Worm (Caenorhabditis elegans) whole organism, late embryonic: ENCODE data around the gene ZC239.14.

Source experiments
- C08G9.2 ChIP-seq: sonication (generic microtip); optimal IDR thresholded peaks from 2 replicates; lab custom pipeline; 2016; ENCODE audit warnings: mild to moderate bottlenecking, missing genetic modification characterization, moderate library complexity, missing compliant biosample characterization
- C38D4.7 ChIP-seq: fragments of 200-800 bp; sonication (Bioruptor generic); optimal IDR thresholded peaks from 2 replicates; lab custom pipeline; 2018; ENCODE audit warnings: mild to moderate bottlenecking, missing genetic modification characterization, moderate library complexity, missing compliant biosample characterization
- K02D7.2 ChIP-seq: sonication (generic microtip); optimal IDR thresholded peaks from 2 replicates; lab custom pipeline; 2017; ENCODE audit warnings: mild to moderate bottlenecking, missing genetic modification characterization, missing compliant biosample characterization
- K09A11.1 ChIP-seq: sonication (generic microtip); optimal IDR thresholded peaks from 2 replicates; lab custom pipeline; 2017; ENCODE audit warnings: antibody characterized with exemption, mild to moderate bottlenecking, missing genetic modification characterization, missing compliant biosample characterization; ENCODE audit not compliant: insufficient read depth
- T23F11.4 ChIP-seq: fragments of 200-800 bp; sonication (Bioruptor generic); optimal IDR thresholded peaks from 2 replicates; lab custom pipeline; 2018; ENCODE audit warnings: mild to moderate bottlenecking, missing genetic modification characterization, missing compliant biosample characterization
- Y22D7AL.16 ChIP-seq: sonication (generic microtip); optimal IDR thresholded peaks from 2 replicates; lab custom pipeline; 2016; ENCODE audit warnings: missing genetic modification characterization, missing compliant biosample characterization
- ahr-1 ChIP-seq: sonication (generic microtip); optimal IDR thresholded peaks from 2 replicates; lab custom pipeline; 2016; ENCODE audit warnings: missing genetic modification characterization, missing compliant biosample characterization
- ceh-18 ChIP-seq: sonication (generic microtip); optimal IDR thresholded peaks from 2 replicates; lab custom pipeline; 2016; ENCODE audit warnings: missing genetic modification characterization, missing compliant biosample characterization
- ceh-24 ChIP-seq: sonication (generic microtip); optimal IDR thresholded peaks from 2 replicates; lab custom pipeline; 2016; ENCODE audit warnings: mild to moderate bottlenecking, missing genetic modification characterization, missing compliant biosample characterization
- ceh-30 ChIP-seq: fragments of 150-350 bp; optimal IDR thresholded peaks from 2 replicates; lab custom pipeline; 2014; ENCODE audit warnings: missing biosample characterization, missing genetic modification characterization
- ceh-48 ChIP-seq: sonication (generic microtip); optimal IDR thresholded peaks from 2 replicates; lab custom pipeline; 2016; ENCODE audit warnings: missing genetic modification characterization, inconsistent platforms, missing compliant biosample characterization
- ceh-6 ChIP-seq: fragments of 200-800 bp; sonication (Bioruptor generic); optimal IDR thresholded peaks from 2 replicates; lab custom pipeline; 2018; ENCODE audit warnings: mild to moderate bottlenecking, missing genetic modification characterization, missing compliant biosample characterization
- che-1 ChIP-seq: sonication (generic microtip); optimal IDR thresholded peaks from 2 replicates; lab custom pipeline; 2016; ENCODE audit warnings: mild to moderate bottlenecking, missing genetic modification characterization, missing compliant biosample characterization
- dmd-4 ChIP-seq: sonication (generic microtip); optimal IDR thresholded peaks from 2 replicates; lab custom pipeline; 2016; ENCODE audit warnings: borderline replicate concordance, missing genetic modification characterization, missing compliant biosample characterization
- dve-1 ChIP-seq: sonication (generic microtip); optimal IDR thresholded peaks from 2 replicates; lab custom pipeline; 2017; ENCODE audit warnings: antibody characterized with exemption, mild to moderate bottlenecking, missing genetic modification characterization, missing compliant biosample characterization
- elt-4 ChIP-seq: sonication (generic microtip); optimal IDR thresholded peaks from 2 replicates; lab custom pipeline; 2016; ENCODE audit warnings: missing genetic modification characterization, missing compliant biosample characterization
- ets-4 ChIP-seq: sonication (generic microtip); optimal IDR thresholded peaks from 2 replicates; lab custom pipeline; 2016; ENCODE audit warnings: missing genetic modification characterization, missing compliant biosample characterization
- eyg-1 ChIP-seq: sonication (generic microtip); optimal IDR thresholded peaks from 2 replicates; lab custom pipeline; 2016; ENCODE audit warnings: missing genotype, missing genetic modification characterization, missing compliant biosample characterization
- fax-1 ChIP-seq: sonication (generic microtip); optimal IDR thresholded peaks from 2 replicates; lab custom pipeline; 2016; ENCODE audit warnings: missing genotype, missing genetic modification characterization, missing compliant biosample characterization
- fkh-10 ChIP-seq: fragments of 150-350 bp; optimal IDR thresholded peaks from 2 replicates; lab custom pipeline; 2014; ENCODE audit warnings: missing biosample characterization, missing genetic modification reagents, missing genetic modification characterization
- gmeb-2 ChIP-seq: sonication (generic microtip); optimal IDR thresholded peaks from 2 replicates; lab custom pipeline; 2016; ENCODE audit warnings: missing genetic modification characterization, inconsistent platforms, missing compliant biosample characterization
- hlh-15 ChIP-seq: sonication (generic microtip); optimal IDR thresholded peaks from 2 replicates; lab custom pipeline; 2016; ENCODE audit warnings: missing genetic modification characterization, missing compliant biosample characterization
- hlh-6 ChIP-seq: sonication (generic microtip); optimal IDR thresholded peaks from 2 replicates; lab custom pipeline; 2016; ENCODE audit warnings: missing genotype, missing genetic modification characterization, missing compliant biosample characterization
- lim-6 ChIP-seq: sonication (generic microtip); optimal IDR thresholded peaks from 2 replicates; lab custom pipeline; 2016; ENCODE audit warnings: missing genetic modification characterization, missing compliant biosample characterization
- lin-11 ChIP-seq: fragments of 200-800 bp; sonication (Bioruptor generic); optimal IDR thresholded peaks from 2 replicates; lab custom pipeline; 2018; ENCODE audit warnings: mild to moderate bottlenecking, missing genetic modification characterization, missing compliant biosample characterization
- mec-3 ChIP-seq: sonication (generic microtip); optimal IDR thresholded peaks from 2 replicates; lab custom pipeline; 2016; ENCODE audit warnings: borderline replicate concordance, missing genetic modification characterization, missing compliant biosample characterization
- nfya-1 ChIP-seq: sonication (generic microtip); optimal IDR thresholded peaks from 2 replicates; lab custom pipeline; 2017; ENCODE audit warnings: missing genetic modification characterization, mild to moderate bottlenecking, missing compliant biosample characterization, antibody characterized with exemption, moderate library complexity
- nhr-11 ChIP-seq: fragments of 150-350 bp; optimal IDR thresholded peaks from 2 replicates; lab custom pipeline; 2014; ENCODE audit warnings: missing biosample characterization, missing genetic modification characterization
- nhr-232 ChIP-seq: sonication (generic microtip); optimal IDR thresholded peaks from 2 replicates; lab custom pipeline; 2016; ENCODE audit warnings: missing genetic modification characterization, missing compliant biosample characterization
- npax-4 ChIP-seq: sonication (generic microtip); optimal IDR thresholded peaks from 2 replicates; lab custom pipeline; 2016; ENCODE audit warnings: missing genetic modification characterization, missing compliant biosample characterization
- pag-3 ChIP-seq: sonication (generic microtip); optimal IDR thresholded peaks from 2 replicates; lab custom pipeline; 2016; ENCODE audit warnings: missing compliant biosample characterization, missing genetic modification characterization, borderline replicate concordance
- pha-2 ChIP-seq: sonication (generic microtip); optimal IDR thresholded peaks from 2 replicates; lab custom pipeline; 2017; ENCODE audit warnings: mild to moderate bottlenecking, missing genetic modification characterization, missing compliant biosample characterization
- rnt-1 ChIP-seq: sonication (generic microtip); optimal IDR thresholded peaks from 2 replicates; lab custom pipeline; 2016; ENCODE audit warnings: missing genetic modification characterization, missing compliant biosample characterization
- sox-2 ChIP-seq: fragments of 200-800 bp; sonication (Bioruptor generic); IDR thresholded peaks from 2 replicates; pipeline ENCODE4 v1.3.6; 2022; ENCODE audit warnings: missing genetic modification reagents, missing genetic modification characterization, missing compliant biosample characterization
- sox-4 ChIP-seq: sonication (generic microtip); optimal IDR thresholded peaks from 2 replicates; lab custom pipeline; 2017; ENCODE audit warnings: mild to moderate bottlenecking, missing genetic modification characterization, inconsistent platforms, missing compliant biosample characterization
- syd-9 ChIP-seq: sonication (generic microtip); optimal IDR thresholded peaks from 2 replicates; lab custom pipeline; 2016; ENCODE audit warnings: mild to moderate bottlenecking, missing genetic modification characterization, moderate library complexity, missing compliant biosample characterization
- tbx-2 ChIP-seq: sonication (generic microtip); optimal IDR thresholded peaks from 2 replicates; lab custom pipeline; 2016; ENCODE audit warnings: missing genetic modification characterization, missing compliant biosample characterization
- tbx-7 ChIP-seq: sonication (generic microtip); optimal IDR thresholded peaks from 2 replicates; lab custom pipeline; 2016; ENCODE audit warnings: missing genotype, missing genetic modification characterization, missing compliant biosample characterization
- unc-86 ChIP-seq: sonication (generic microtip); optimal IDR thresholded peaks from 2 replicates; lab custom pipeline; 2016; ENCODE audit warnings: missing genetic modification characterization, missing compliant biosample characterization
- zip-5 ChIP-seq: sonication (generic microtip); optimal IDR thresholded peaks from 2 replicates; lab custom pipeline; 2016; ENCODE audit warnings: missing genetic modification characterization, missing compliant biosample characterization
- ztf-16 ChIP-seq: sonication (generic microtip); optimal IDR thresholded peaks from 2 replicates; lab custom pipeline; 2017; ENCODE audit warnings: missing genetic modification characterization, missing compliant biosample characterization

ZC239.14 gene

DNA sequence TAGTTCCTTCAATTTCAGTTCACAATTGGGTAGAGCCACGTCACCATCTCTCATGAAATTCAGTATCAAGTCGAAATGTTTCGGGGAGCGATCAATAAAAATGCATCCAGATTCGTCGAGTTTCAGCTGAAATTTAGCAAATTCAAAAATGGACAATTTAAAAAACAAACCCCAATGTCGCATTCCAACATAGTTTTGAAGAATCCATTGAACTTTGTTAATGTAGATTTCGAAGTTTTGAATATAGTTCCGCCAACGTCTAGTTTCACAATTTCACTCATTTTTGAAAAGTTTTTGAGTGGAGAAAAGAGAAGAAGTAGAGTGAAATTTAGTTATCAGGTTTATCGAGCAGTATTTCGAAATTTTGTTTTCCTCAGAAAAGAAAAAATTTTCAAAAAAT lies at the start of gene ZC239.14:
ZC239.14 (minus strand) TSS at position 305 of the 400 bp plus-strand sequence.
- TF ChIP-seq pag-3 (no peak), ceh-6 (GFP tag; lab: Kevin White, UChicago) (no peak), zip-5 (tag; lab: Kevin White, UChicago) (no peak), ceh-18 (tag; lab: Kevin White, UChicago) (no peak), nfya-1 (no peak), dve-1 (no peak), C38D4.7 (no peak), fax-1 (tag; lab: Kevin White, UChicago) (no peak), sox-2 (GFP tag; lab: Robert Waterston, UW) (no peak)
- TF ChIP-seq, all 69 proteins: peak for 0

DNA sequence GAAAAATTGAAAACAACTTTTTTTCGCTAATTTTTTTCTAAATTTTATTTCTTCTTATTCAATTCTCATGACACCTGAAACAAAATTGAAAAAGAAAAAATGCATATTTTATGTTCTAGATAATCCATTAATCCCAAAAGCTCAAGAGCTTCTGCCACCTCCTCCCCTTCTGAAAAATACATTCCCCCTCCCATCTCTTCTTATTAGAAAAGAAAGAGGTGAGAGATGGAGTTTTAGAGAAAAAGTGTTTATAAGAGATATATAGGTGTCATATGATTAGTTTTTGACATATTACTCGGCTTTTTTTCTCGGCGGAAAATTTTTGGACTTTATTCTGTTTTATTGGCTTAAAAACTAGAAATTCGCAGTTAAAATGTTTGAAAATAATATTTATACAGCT lies 48.8 kb upstream of the ZC239.14 start:
- TF ChIP-seq unc-86 (tag; lab: Kevin White, UChicago) = no peak
- no peak for TF ChIP-seq che-1 (tag; lab: Kevin White, UChicago)
- no peak for TF ChIP-seq gmeb-2 (tag; lab: Kevin White, UChicago)
- TF ChIP-seq K09A11.1 (tag; lab: Kevin White, UChicago) = no peak
- TF ChIP-seq ahr-1 (tag; lab: Kevin White, UChicago) = no peak
- no peak for TF ChIP-seq nfya-1
- no peak for TF ChIP-seq syd-9 (tag; lab: Kevin White, UChicago)
- TF ChIP-seq ceh-6 (GFP tag; lab: Kevin White, UChicago) = no peak
- no peak for TF ChIP-seq lin-11 (tag; lab: Kevin White, UChicago)
- TF ChIP-seq eyg-1 (tag; lab: Kevin White, UChicago) = no peak
- no peak for TF ChIP-seq zip-5 (tag; lab: Kevin White, UChicago)
- TF ChIP-seq ceh-30 (tag; lab: Kevin White, UChicago) = no peak
- no peak for TF ChIP-seq rnt-1 (tag; lab: Kevin White, UChicago)
- TF ChIP-seq elt-4 = no peak
- no peak for TF ChIP-seq ceh-24 (tag; lab: Kevin White, UChicago)
- no peak for TF ChIP-seq nhr-232 (tag; lab: Kevin White, UChicago)
- TF ChIP-seq ceh-48 (tag; lab: Kevin White, UChicago) = no peak
- no peak for TF ChIP-seq T23F11.4 (GFP tag; lab: Kevin White, UChicago)
- TF ChIP-seq C08G9.2 = no peak
- no peak for TF ChIP-seq ztf-16

- TF ChIP-seq hlh-15 (tag; lab: Kevin White, UChicago) (no peak), elt-4 (no peak), lim-6 (tag; lab: Kevin White, UChicago) (no peak), fkh-10 (GFP tag; lab: Kevin White, UChicago) (no peak), hlh-6 (tag; lab: Kevin White, UChicago) (no peak), K02D7.2 (tag; lab: Kevin White, UChicago) (no peak), dmd-4 (no peak), tbx-7 (tag; lab: Kevin White, UChicago) (no peak), T23F11.4 (GFP tag; lab: Kevin White, UChicago) (no peak), tbx-2 (tag; lab: Kevin White, UChicago) (no peak), npax-4 (tag; lab: Kevin White, UChicago) (no peak), mec-3 (tag; lab: Kevin White, UChicago) (no peak), sox-4 (tag; lab: Kevin White, UChicago) (no peak), ets-4 (tag; lab: Kevin White, UChicago) (no peak), pha-2 (tag; lab: Kevin White, UChicago) (no peak), Y22D7AL.16 (tag; lab: Kevin White, UChicago) (peak; percentile 18), nhr-232 (tag; lab: Kevin White, UChicago) (peak; percentile 10), che-1 (tag; lab: Kevin White, UChicago) (peak; percentile 48), nhr-11 (tag; lab: Kevin White, UChicago) (no peak)
Observed at ce11 chrII:3267815-3268214, 46.0 kb upstream of the ZC239.14 start.
